Worm (Caenorhabditis elegans) whole organism, early embryonic: ENCODE measurements around the gene fli-1.

ENCODE experiments used
- B0310.2 ChIP-seq: sonication (generic microtip); optimal IDR thresholded peaks from 2 replicates; lab custom pipeline; 2016; ENCODE audit warnings: mild to moderate bottlenecking, missing genetic modification characterization, missing compliant biosample characterization
- aly-1 ChIP-seq: sonication (generic microtip); optimal IDR thresholded peaks from 2 replicates; lab custom pipeline; 2016; ENCODE audit warnings: missing genetic modification characterization, missing compliant biosample characterization
- ama-1 ChIP-seq: fragments of 150-350 bp; optimal IDR thresholded peaks from 2 replicates; lab custom pipeline; 2014
- ceh-13 ChIP-seq: fragments of 200-800 bp; sonication (Bioruptor generic); optimal IDR thresholded peaks from 2 replicates; lab custom pipeline; 2018; ENCODE audit warnings: mild to moderate bottlenecking, missing genetic modification characterization, missing compliant biosample characterization
- ets-7 ChIP-seq: sonication (generic microtip); optimal IDR thresholded peaks from 2 replicates; lab custom pipeline; 2016; ENCODE audit warnings: missing genotype, missing genetic modification characterization, missing compliant biosample characterization
- flt-1 ChIP-seq: fragments of 200-800 bp; sonication (Bioruptor generic); IDR thresholded peaks from 2 replicates; pipeline ENCODE4 v1.3.6; 2022; ENCODE audit warnings: missing genetic modification characterization, missing compliant biosample characterization
- hmbx-1 ChIP-seq: sonication (generic microtip); optimal IDR thresholded peaks from 2 replicates; lab custom pipeline; 2016; ENCODE audit warnings: mild to moderate bottlenecking, missing genetic modification characterization, missing compliant biosample characterization
- pes-1 ChIP-seq: fragments of 200-800 bp; sonication (Bioruptor generic); IDR thresholded peaks from 2 replicates; pipeline ENCODE4 v1.3.6; 2022; ENCODE audit warnings: missing genetic modification reagents, missing genetic modification characterization, missing compliant biosample characterization
- scrt-1 ChIP-seq: fragments of 200-800 bp; sonication (Bioruptor generic); IDR thresholded peaks from 2 replicates; pipeline ENCODE4 v1.3.6; 2022; ENCODE audit warnings: missing genetic modification characterization, missing compliant biosample characterization
- sea-1 ChIP-seq: fragments of 200-800 bp; sonication (Bioruptor generic); conservative IDR thresholded peaks from 2 replicates; pipeline ENCODE4 v1.3.6; 2022; ENCODE audit warnings: missing genetic modification characterization, missing compliant biosample characterization
- tbx-11 ChIP-seq: fragments of 200-800 bp; sonication (Bioruptor generic); IDR thresholded peaks from 2 replicates; pipeline ENCODE4 v1.3.6; 2022; ENCODE audit warnings: missing genetic modification characterization, missing compliant biosample characterization
- tbx-37 ChIP-seq: fragments of 200-800 bp; sonication (Bioruptor generic); conservative IDR thresholded peaks from 2 replicates; pipeline ENCODE4 v1.3.6; 2022; ENCODE audit warnings: missing genetic modification reagents, missing genetic modification characterization, missing compliant biosample characterization

DNA sequence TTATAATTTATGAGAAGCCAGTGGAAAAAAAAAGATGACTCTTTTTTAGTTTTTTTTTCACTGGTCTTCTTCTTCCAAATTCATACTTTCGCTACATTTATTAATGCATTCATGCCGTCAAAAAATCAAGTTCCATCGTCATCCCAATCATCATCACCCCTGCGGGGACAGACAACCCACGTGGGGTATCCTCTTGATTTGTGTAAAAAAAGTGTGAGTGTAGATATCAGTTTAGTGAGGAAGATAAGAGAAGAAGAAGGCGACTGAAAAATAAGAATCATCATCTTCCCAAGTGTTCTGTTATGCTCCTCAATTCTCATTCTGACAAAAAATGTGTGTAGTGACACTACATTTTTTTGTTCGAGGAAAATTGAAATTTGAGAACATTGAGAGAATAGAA is 48.4 kb upstream of the fli-1 start:
- TF ChIP-seq flt-1: no peak
- TF ChIP-seq hmbx-1 (tag; lab: Kevin White, UChicago): no peak
- no peak for TF ChIP-seq ama-1 (lab: Kevin White, UChicago)
- no peak for TF ChIP-seq ceh-13 (GFP tag; lab: Kevin White, UChicago)
- no peak for TF ChIP-seq aly-1 (tag; lab: Kevin White, UChicago)
- TF ChIP-seq sea-1 (GFP tag; lab: Robert Waterston, UW): no peak
- no peak for TF ChIP-seq scrt-1 (GFP tag; lab: Robert Waterston, UW)
- TF ChIP-seq tbx-37: no peak
- no peak for TF ChIP-seq tbx-11 (GFP tag; lab: Robert Waterston, UW)
- TF ChIP-seq ets-7 (tag; lab: Kevin White, UChicago): no peak
- TF ChIP-seq pes-1: no peak
- TF ChIP-seq B0310.2 (tag; lab: Kevin White, UChicago): no peak
